Worm (Caenorhabditis elegans) whole organism, late embryonic: ENCODE results near the gene T19H12.6.

Source experiments
- C08G9.2 ChIP-seq: sonication (generic microtip); optimal IDR thresholded peaks from 2 replicates; lab custom pipeline; 2016; ENCODE audit warnings: mild to moderate bottlenecking, missing genetic modification characterization, moderate library complexity, missing compliant biosample characterization
- F13H6.1 ChIP-seq: sonication (generic microtip); optimal IDR thresholded peaks from 2 replicates; lab custom pipeline; 2016; ENCODE audit warnings: missing genetic modification characterization, missing compliant biosample characterization
- K02D7.2 ChIP-seq: sonication (generic microtip); optimal IDR thresholded peaks from 2 replicates; lab custom pipeline; 2017; ENCODE audit warnings: mild to moderate bottlenecking, missing genetic modification characterization, missing compliant biosample characterization
- K09A11.1 ChIP-seq: sonication (generic microtip); optimal IDR thresholded peaks from 2 replicates; lab custom pipeline; 2017; ENCODE audit warnings: antibody characterized with exemption, mild to moderate bottlenecking, missing genetic modification characterization, missing compliant biosample characterization; ENCODE audit not compliant: insufficient read depth
- Y22D7AL.16 ChIP-seq: sonication (generic microtip); optimal IDR thresholded peaks from 2 replicates; lab custom pipeline; 2016; ENCODE audit warnings: missing genetic modification characterization, missing compliant biosample characterization
- ahr-1 ChIP-seq: sonication (generic microtip); optimal IDR thresholded peaks from 2 replicates; lab custom pipeline; 2016; ENCODE audit warnings: missing genetic modification characterization, missing compliant biosample characterization
- ama-1 ChIP-seq: fragments of 150-350 bp; optimal IDR thresholded peaks from 2 replicates; lab custom pipeline; 2014
- ceh-18 ChIP-seq: sonication (generic microtip); optimal IDR thresholded peaks from 2 replicates; lab custom pipeline; 2016; ENCODE audit warnings: missing genetic modification characterization, missing compliant biosample characterization
- ceh-19 ChIP-seq: fragments of 200-800 bp; sonication (Bioruptor generic); optimal IDR thresholded peaks from 2 replicates; lab custom pipeline; 2018; ENCODE audit warnings: mild to moderate bottlenecking, missing genetic modification characterization, missing compliant biosample characterization
- ceh-22 ChIP-seq: sonication (generic microtip); optimal IDR thresholded peaks from 2 replicates; lab custom pipeline; 2017; ENCODE audit warnings: missing biosample characterization, missing genetic modification characterization
- ceh-30 ChIP-seq: fragments of 150-350 bp; optimal IDR thresholded peaks from 2 replicates; lab custom pipeline; 2014; ENCODE audit warnings: missing biosample characterization, missing genetic modification characterization
- ceh-31 ChIP-seq: sonication (generic microtip); optimal IDR thresholded peaks from 2 replicates; lab custom pipeline; 2016; ENCODE audit warnings: missing genetic modification characterization, missing compliant biosample characterization
- ceh-34 ChIP-seq: sonication (generic microtip); optimal IDR thresholded peaks from 2 replicates; lab custom pipeline; 2016; ENCODE audit warnings: mild to moderate bottlenecking, missing genetic modification characterization, missing compliant biosample characterization
- ceh-45 ChIP-seq: fragments of 200-800 bp; sonication (Bioruptor generic); IDR thresholded peaks from 2 replicates; pipeline ENCODE4 v1.3.6; 2022; ENCODE audit warnings: missing genetic modification reagents, missing genetic modification characterization, missing compliant biosample characterization
- ceh-48 ChIP-seq: sonication (generic microtip); optimal IDR thresholded peaks from 2 replicates; lab custom pipeline; 2016; ENCODE audit warnings: missing genetic modification characterization, inconsistent platforms, missing compliant biosample characterization
- ceh-6 ChIP-seq: fragments of 200-800 bp; sonication (Bioruptor generic); optimal IDR thresholded peaks from 2 replicates; lab custom pipeline; 2018; ENCODE audit warnings: mild to moderate bottlenecking, missing genetic modification characterization, missing compliant biosample characterization
- che-1 ChIP-seq: sonication (generic microtip); optimal IDR thresholded peaks from 2 replicates; lab custom pipeline; 2016; ENCODE audit warnings: mild to moderate bottlenecking, missing genetic modification characterization, missing compliant biosample characterization
- dmd-4 ChIP-seq: sonication (generic microtip); optimal IDR thresholded peaks from 2 replicates; lab custom pipeline; 2016; ENCODE audit warnings: borderline replicate concordance, missing genetic modification characterization, missing compliant biosample characterization
- dve-1 ChIP-seq: sonication (generic microtip); optimal IDR thresholded peaks from 2 replicates; lab custom pipeline; 2017; ENCODE audit warnings: antibody characterized with exemption, mild to moderate bottlenecking, missing genetic modification characterization, missing compliant biosample characterization
- elt-2 ChIP-seq: sonication (generic microtip); optimal IDR thresholded peaks from 2 replicates; lab custom pipeline; 2016; ENCODE audit warnings: missing genetic modification reagents, missing genetic modification characterization, missing compliant biosample characterization
- elt-4 ChIP-seq: sonication (generic microtip); optimal IDR thresholded peaks from 2 replicates; lab custom pipeline; 2016; ENCODE audit warnings: missing genetic modification characterization, missing compliant biosample characterization
- eyg-1 ChIP-seq: sonication (generic microtip); optimal IDR thresholded peaks from 2 replicates; lab custom pipeline; 2016; ENCODE audit warnings: missing genotype, missing genetic modification characterization, missing compliant biosample characterization
- fax-1 ChIP-seq: sonication (generic microtip); optimal IDR thresholded peaks from 2 replicates; lab custom pipeline; 2016; ENCODE audit warnings: missing genotype, missing genetic modification characterization, missing compliant biosample characterization
- fkh-10 ChIP-seq: fragments of 150-350 bp; optimal IDR thresholded peaks from 2 replicates; lab custom pipeline; 2014; ENCODE audit warnings: missing biosample characterization, missing genetic modification reagents, missing genetic modification characterization
- gmeb-2 ChIP-seq: sonication (generic microtip); optimal IDR thresholded peaks from 2 replicates; lab custom pipeline; 2016; ENCODE audit warnings: missing genetic modification characterization, inconsistent platforms, missing compliant biosample characterization
- hlh-15 ChIP-seq: sonication (generic microtip); optimal IDR thresholded peaks from 2 replicates; lab custom pipeline; 2016; ENCODE audit warnings: missing genetic modification characterization, missing compliant biosample characterization
- hlh-6 ChIP-seq: sonication (generic microtip); optimal IDR thresholded peaks from 2 replicates; lab custom pipeline; 2016; ENCODE audit warnings: missing genotype, missing genetic modification characterization, missing compliant biosample characterization
- hlh-8 ChIP-seq: sonication (generic microtip); optimal IDR thresholded peaks from 2 replicates; lab custom pipeline; 2016; ENCODE audit warnings: missing genotype, missing genetic modification characterization, missing compliant biosample characterization
- lim-6 ChIP-seq: sonication (generic microtip); optimal IDR thresholded peaks from 2 replicates; lab custom pipeline; 2016; ENCODE audit warnings: missing genetic modification characterization, missing compliant biosample characterization
- lin-11 ChIP-seq: fragments of 200-800 bp; sonication (Bioruptor generic); optimal IDR thresholded peaks from 2 replicates; lab custom pipeline; 2018; ENCODE audit warnings: mild to moderate bottlenecking, missing genetic modification characterization, missing compliant biosample characterization
- madf-2 ChIP-seq: sonication (generic microtip); optimal IDR thresholded peaks from 2 replicates; lab custom pipeline; 2017; ENCODE audit warnings: missing genetic modification characterization, missing compliant biosample characterization
- mec-3 ChIP-seq: sonication (generic microtip); optimal IDR thresholded peaks from 2 replicates; lab custom pipeline; 2016; ENCODE audit warnings: borderline replicate concordance, missing genetic modification characterization, missing compliant biosample characterization
- nfya-1 ChIP-seq: sonication (generic microtip); optimal IDR thresholded peaks from 2 replicates; lab custom pipeline; 2017; ENCODE audit warnings: missing genetic modification characterization, mild to moderate bottlenecking, missing compliant biosample characterization, antibody characterized with exemption, moderate library complexity
- nhr-11 ChIP-seq: fragments of 150-350 bp; optimal IDR thresholded peaks from 2 replicates; lab custom pipeline; 2014; ENCODE audit warnings: missing biosample characterization, missing genetic modification characterization
- nhr-232 ChIP-seq: sonication (generic microtip); optimal IDR thresholded peaks from 2 replicates; lab custom pipeline; 2016; ENCODE audit warnings: missing genetic modification characterization, missing compliant biosample characterization
- pag-3 ChIP-seq: sonication (generic microtip); optimal IDR thresholded peaks from 2 replicates; lab custom pipeline; 2016; ENCODE audit warnings: missing compliant biosample characterization, missing genetic modification characterization, borderline replicate concordance
- pha-2 ChIP-seq: sonication (generic microtip); optimal IDR thresholded peaks from 2 replicates; lab custom pipeline; 2017; ENCODE audit warnings: mild to moderate bottlenecking, missing genetic modification characterization, missing compliant biosample characterization
- pha-4 ChIP-seq: fragments of 150-350 bp; optimal IDR thresholded peaks from 2 replicates; lab custom pipeline; 2018; ENCODE audit warnings: missing biosample characterization, missing genetic modification reagents, missing genetic modification characterization
- pqm-1 ChIP-seq: sonication (generic microtip); optimal IDR thresholded peaks from 2 replicates; lab custom pipeline; 2016; ENCODE audit warnings: missing genetic modification characterization, missing compliant biosample characterization
- ref-2 ChIP-seq: sonication (generic microtip); optimal IDR thresholded peaks from 2 replicates; lab custom pipeline; 2016; ENCODE audit warnings: missing genetic modification characterization, missing compliant biosample characterization
- rnt-1 ChIP-seq: sonication (generic microtip); optimal IDR thresholded peaks from 2 replicates; lab custom pipeline; 2016; ENCODE audit warnings: missing genetic modification characterization, missing compliant biosample characterization
- sox-2 ChIP-seq: fragments of 200-800 bp; sonication (Bioruptor generic); IDR thresholded peaks from 2 replicates; pipeline ENCODE4 v1.3.6; 2022; ENCODE audit warnings: missing genetic modification reagents, missing genetic modification characterization, missing compliant biosample characterization
- sox-4 ChIP-seq: sonication (generic microtip); optimal IDR thresholded peaks from 2 replicates; lab custom pipeline; 2017; ENCODE audit warnings: mild to moderate bottlenecking, missing genetic modification characterization, inconsistent platforms, missing compliant biosample characterization
- syd-9 ChIP-seq: sonication (generic microtip); optimal IDR thresholded peaks from 2 replicates; lab custom pipeline; 2016; ENCODE audit warnings: mild to moderate bottlenecking, missing genetic modification characterization, moderate library complexity, missing compliant biosample characterization
- tbx-2 ChIP-seq: sonication (generic microtip); optimal IDR thresholded peaks from 2 replicates; lab custom pipeline; 2016; ENCODE audit warnings: missing genetic modification characterization, missing compliant biosample characterization
- ttx-3 ChIP-seq: sonication (generic microtip); optimal IDR thresholded peaks from 2 replicates; lab custom pipeline; 2016; ENCODE audit warnings: missing genetic modification reagents, missing genetic modification characterization, missing compliant biosample characterization
- unc-42 ChIP-seq: sonication (generic microtip); optimal IDR thresholded peaks from 2 replicates; lab custom pipeline; 2016; ENCODE audit warnings: missing genotype, missing genetic modification characterization, missing compliant biosample characterization
- unc-55 ChIP-seq: sonication (generic microtip); optimal IDR thresholded peaks from 2 replicates; lab custom pipeline; 2017; ENCODE audit warnings: missing biosample characterization, missing genetic modification reagents, missing genetic modification characterization
- ztf-16 ChIP-seq: sonication (generic microtip); optimal IDR thresholded peaks from 2 replicates; lab custom pipeline; 2017; ENCODE audit warnings: missing genetic modification characterization, missing compliant biosample characterization

The T19H12.6 gene

DNA sequence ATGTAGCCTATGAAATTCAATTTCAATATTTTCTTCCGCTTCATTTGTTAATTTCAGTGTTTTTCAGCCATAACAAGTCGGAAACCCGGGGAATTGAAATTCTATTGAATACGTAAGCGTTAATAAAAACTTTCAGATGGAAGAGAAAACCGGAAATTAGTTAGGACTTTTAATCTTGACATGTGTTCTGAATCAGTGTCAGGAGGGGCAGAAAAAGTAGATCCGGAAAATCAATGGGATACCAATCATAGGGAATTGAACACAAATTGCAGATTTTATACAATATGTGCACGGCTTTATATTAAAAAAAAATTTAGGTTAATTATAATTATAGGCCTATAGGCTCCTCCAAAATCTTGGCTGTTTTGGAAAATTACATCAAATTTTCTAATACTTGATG, 13.2 kb downstream of the T19H12.6 start:
- TF ChIP-seq dve-1 (tag; lab: Kevin White, UChicago): no peak
- no peak for TF ChIP-seq C08G9.2 (tag; lab: Kevin White, UChicago)
- no peak for TF ChIP-seq madf-2 (tag; lab: Kevin White, UChicago)

DNA sequence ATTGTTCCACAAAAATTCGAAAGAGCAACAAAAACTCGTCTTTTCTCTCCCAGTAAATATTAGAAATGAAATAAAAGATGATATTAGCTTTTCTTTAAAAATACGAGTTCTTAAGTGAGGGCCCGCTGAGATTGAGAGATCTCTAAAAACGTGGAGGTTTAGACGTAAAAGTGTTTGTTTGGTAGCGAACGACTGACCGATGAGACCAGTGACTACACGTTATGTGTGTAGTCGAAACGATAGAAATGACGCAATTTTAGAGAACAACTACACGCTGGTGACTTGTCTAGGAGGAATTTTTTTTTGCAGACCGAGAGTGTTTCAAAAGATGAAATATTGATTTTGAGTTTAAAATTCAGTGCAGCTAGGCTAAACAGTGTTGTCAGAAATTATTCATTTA, 14.8 kb downstream of the T19H12.6 start, which contains the start of gene C37H5.13:
Gene C37H5.13 (minus strand): TSS at position 229 of the 400 bp plus-strand sequence.
- TF ChIP-seq unc-55 (GFP tag; lab: Kevin White, UChicago) (peak; percentile 16), ceh-45 (GFP tag; lab: Robert Waterston, UW) (no peak), ttx-3 (no peak)

DNA sequence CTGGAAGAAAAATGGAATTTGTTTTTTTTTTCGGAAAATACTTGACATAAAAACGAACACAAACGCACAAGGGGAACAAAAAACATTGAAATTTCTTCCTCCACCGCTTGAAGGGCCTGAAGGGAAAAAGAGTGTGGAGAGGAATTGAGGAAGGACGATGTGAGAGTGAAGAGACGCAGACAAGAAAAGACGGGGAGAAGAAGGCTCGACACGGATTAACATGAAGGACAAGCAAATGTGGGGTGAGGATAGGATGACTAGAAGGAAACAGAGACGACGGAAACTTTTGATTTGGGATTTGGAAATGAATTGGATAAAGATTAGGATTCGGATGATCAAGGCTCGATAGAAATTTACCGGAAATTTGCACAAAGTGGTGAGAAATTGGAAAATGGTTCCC, 17.0 kb downstream of the T19H12.6 start:
- TF ChIP-seq elt-4: no peak
- TF ChIP-seq hlh-8 (tag; lab: Kevin White, UChicago): no peak
- TF ChIP-seq nhr-232 (tag; lab: Kevin White, UChicago): no peak
- TF ChIP-seq mec-3: no peak
- TF ChIP-seq eyg-1: no peak
- peak; percentile 21 for TF ChIP-seq tbx-2 (tag; lab: Kevin White, UChicago)
- no peak for TF ChIP-seq F13H6.1 (tag; lab: Kevin White, UChicago)
- TF ChIP-seq ceh-31 (tag; lab: Kevin White, UChicago): peak; percentile 34
- no peak for TF ChIP-seq lin-11 (tag; lab: Kevin White, UChicago)
- TF ChIP-seq ceh-22 (tag; lab: Kevin White, UChicago): no peak
- no peak for TF ChIP-seq hlh-15
- no peak for TF ChIP-seq madf-2 (tag; lab: Kevin White, UChicago)
- TF ChIP-seq unc-55 (GFP tag; lab: Kevin White, UChicago): peak; percentile 39
- TF ChIP-seq che-1: no peak
- no peak for TF ChIP-seq C08G9.2 (tag; lab: Kevin White, UChicago)
- TF ChIP-seq nhr-11 (tag; lab: Kevin White, UChicago): no peak
- TF ChIP-seq sox-2 (GFP tag; lab: Robert Waterston, UW): no peak
- TF ChIP-seq ceh-18 (tag; lab: Kevin White, UChicago): peak; percentile 25
- TF ChIP-seq elt-2: no peak
- TF ChIP-seq sox-4 (tag; lab: Kevin White, UChicago): no peak
- no peak for TF ChIP-seq ttx-3
- TF ChIP-seq ceh-34 (tag; lab: Kevin White, UChicago): no peak
- TF ChIP-seq ceh-48 (tag; lab: Kevin White, UChicago): no peak
- TF ChIP-seq pag-3 (tag; lab: Kevin White, UChicago): no peak
- TF ChIP-seq K02D7.2 (tag; lab: Kevin White, UChicago): no peak
- no peak for TF ChIP-seq ahr-1 (tag; lab: Kevin White, UChicago)
- TF ChIP-seq unc-42: peak; percentile 37
- TF ChIP-seq Y22D7AL.16: no peak
- TF ChIP-seq K09A11.1 (tag; lab: Kevin White, UChicago): no peak
- no peak for TF ChIP-seq lim-6 (tag; lab: Kevin White, UChicago)
- no peak for TF ChIP-seq gmeb-2 (tag; lab: Kevin White, UChicago)
- TF ChIP-seq fax-1: no peak
- no peak for TF ChIP-seq ztf-16 (tag; lab: Kevin White, UChicago)
- TF ChIP-seq ceh-19 (GFP tag; lab: Kevin White, UChicago): no peak
- no peak for TF ChIP-seq ceh-6 (GFP tag; lab: Kevin White, UChicago)
- no peak for TF ChIP-seq syd-9 (tag; lab: Kevin White, UChicago)
- TF ChIP-seq ceh-45 (GFP tag; lab: Robert Waterston, UW): no peak
- TF ChIP-seq rnt-1: no peak
- no peak for TF ChIP-seq pqm-1 (tag; lab: Kevin White, UChicago)
- no peak for TF ChIP-seq pha-2
- peak; percentile 43 for TF ChIP-seq nfya-1 (tag; lab: Kevin White, UChicago)
- TF ChIP-seq ama-1 (lab: Kevin White, UChicago): no peak
- peak; percentile 28 for TF ChIP-seq hlh-6 (tag; lab: Kevin White, UChicago)
- TF ChIP-seq ref-2: peak; percentile 12
- no peak for TF ChIP-seq ceh-30 (tag; lab: Kevin White, UChicago)
- TF ChIP-seq dmd-4 (tag; lab: Kevin White, UChicago): no peak
- no peak for TF ChIP-seq pha-4 (tag; lab: Kevin White, UChicago)
- TF ChIP-seq fkh-10: no peak
